Fruit fly (Drosophila melanogaster): ENCODE data around the gene Nepl19.

Nepl19 gene

DNA sequence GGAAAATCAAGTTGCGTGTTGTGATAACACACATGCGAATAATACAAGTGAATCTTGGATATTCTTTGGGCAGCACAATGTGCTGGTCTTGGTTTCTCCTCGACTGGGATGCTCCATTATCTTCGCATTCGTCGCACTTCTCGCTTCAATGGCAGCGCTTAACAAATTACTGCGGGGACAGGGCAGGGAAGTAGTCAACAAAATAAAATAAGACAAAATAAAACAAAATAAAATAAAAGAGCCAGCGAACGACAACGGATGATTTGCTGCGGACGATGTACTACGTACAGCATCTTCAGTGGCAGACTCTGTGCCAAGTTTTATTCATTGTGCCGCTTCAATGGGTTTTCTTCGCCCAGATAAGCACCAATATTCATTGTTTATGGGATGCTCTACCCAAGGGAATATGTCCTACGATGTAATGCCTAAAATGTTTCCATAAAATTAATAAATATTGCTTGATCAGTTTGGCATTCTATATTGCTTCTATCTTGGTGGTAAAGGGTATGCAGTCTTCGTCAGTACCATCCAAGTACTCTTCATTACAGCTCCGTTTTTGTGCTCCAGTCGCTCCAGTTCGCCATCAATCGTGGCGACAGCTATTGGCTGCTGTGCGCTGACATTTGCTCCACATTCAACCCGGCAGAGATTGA lies 32.9 kb downstream of the Nepl19 start:
- TF ChIP-seq h (optimal IDR thresholded peaks at IDR 0.05) (no peak), Sin3A (optimal IDR thresholded peaks at IDR 0.05) (no peak), Myc (optimal IDR thresholded peaks at IDR 0.05) (no peak), insv (optimal IDR thresholded peaks at IDR 0.05) (no peak), psq (optimal IDR thresholded peaks at IDR 0.05) (no peak), ttk (optimal IDR thresholded peaks at IDR 0.05) (no peak)

DNA sequence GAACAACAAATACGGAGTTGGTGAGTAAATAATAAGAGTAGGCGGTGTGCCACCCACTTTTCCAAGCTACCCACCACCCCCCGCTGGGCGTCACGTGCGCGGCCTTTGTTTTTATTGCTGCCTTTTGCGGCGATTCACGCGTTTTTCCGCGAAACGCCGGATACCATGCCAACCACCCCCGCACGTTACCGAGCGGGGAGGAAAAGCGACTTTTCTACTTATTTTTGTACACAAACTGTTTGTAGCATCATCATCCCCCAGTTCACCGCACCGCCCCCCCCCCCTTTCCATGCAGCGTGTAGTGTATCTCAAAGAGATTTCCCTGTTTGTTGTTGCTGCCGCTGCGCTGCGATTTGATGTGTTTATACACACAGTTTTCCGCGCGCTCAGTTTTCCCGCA lies 33.9 kb downstream of the Nepl19 start:
- TF ChIP-seq ttk (optimal IDR thresholded peaks at IDR 0.05) (no peak), psq (optimal IDR thresholded peaks at IDR 0.05) (no peak), h (optimal IDR thresholded peaks at IDR 0.05) (no peak), insv (optimal IDR thresholded peaks at IDR 0.05) (no peak), Myc (optimal IDR thresholded peaks at IDR 0.05) (no peak), Sin3A (optimal IDR thresholded peaks at IDR 0.05) (no peak)

DNA sequence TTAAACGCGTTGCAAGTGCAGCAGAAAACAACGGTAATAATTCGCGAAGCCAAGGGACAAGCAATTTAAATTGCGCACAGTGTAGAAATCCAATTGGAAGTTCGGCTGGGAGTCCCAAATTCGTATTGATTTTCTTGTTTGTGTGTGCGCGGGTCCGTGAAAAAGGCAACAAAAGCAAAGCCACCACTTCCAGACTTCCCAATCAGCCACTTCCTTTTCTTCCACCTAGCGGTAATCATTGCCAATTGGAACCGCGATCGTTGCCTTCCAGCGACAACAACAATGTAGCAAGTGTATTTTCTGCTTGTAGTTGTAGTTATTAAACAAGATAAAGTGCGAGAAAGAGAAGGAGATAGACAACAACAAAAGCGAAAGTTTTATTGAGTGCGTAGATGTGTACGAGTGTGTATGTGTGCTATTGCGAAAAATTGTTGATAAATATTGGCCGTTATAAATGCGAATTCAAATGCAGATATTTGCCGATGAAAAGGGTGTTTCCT lies 34.5 kb downstream of the Nepl19 start:
- TF ChIP-seq Sin3A (optimal IDR thresholded peaks at IDR 0.05) = no peak
- no peak for TF ChIP-seq psq (optimal IDR thresholded peaks at IDR 0.05)
- no peak for TF ChIP-seq insv (optimal IDR thresholded peaks at IDR 0.05)
- TF ChIP-seq Myc (optimal IDR thresholded peaks at IDR 0.05) = no peak
- TF ChIP-seq h (optimal IDR thresholded peaks at IDR 0.05) = no peak
- TF ChIP-seq ttk (optimal IDR thresholded peaks at IDR 0.05) = no peak

DNA sequence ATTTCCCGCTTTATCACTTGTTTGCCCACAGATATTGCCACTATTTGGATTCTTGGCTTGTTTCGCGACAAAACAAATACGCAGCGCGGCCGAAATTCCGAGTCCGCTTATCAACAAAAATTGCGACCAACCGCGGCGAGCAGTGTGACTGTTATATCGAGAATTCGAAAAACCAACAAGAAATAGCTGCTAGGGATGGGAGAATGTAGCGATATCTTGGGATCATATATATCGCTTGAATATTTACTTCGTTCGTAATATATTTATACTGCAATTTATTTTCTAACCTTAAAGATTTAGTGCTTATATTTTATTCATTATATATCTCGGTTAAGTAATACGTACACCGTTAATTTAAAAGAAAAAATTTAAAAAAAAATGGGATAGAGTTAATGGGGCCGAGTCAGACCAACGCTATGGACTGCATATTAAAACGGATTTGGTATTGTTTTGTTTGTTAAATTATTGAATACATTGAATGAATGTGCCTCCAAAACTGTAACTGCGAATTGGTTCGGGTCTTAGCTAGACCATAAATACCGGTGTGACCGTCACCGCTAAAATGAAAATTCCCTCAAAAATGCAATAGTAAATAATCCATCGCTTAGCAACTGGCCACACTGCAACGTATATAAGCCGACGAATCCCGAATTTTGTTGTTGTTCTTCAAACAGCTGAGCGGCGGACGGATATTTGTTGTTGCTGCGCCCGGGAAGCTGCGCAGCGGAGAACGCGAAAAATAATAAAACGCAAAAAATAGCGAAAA lies 35.1 kb downstream of the Nepl19 start, which contains the start of the genes Apc and spg:
TSS of gene Apc (minus strand) at position 138 of the 766 bp plus-strand sequence.
TSS of gene spg (plus strand) at position 660 of the 766 bp plus-strand sequence.
- TF ChIP-seq psq (optimal IDR thresholded peaks at IDR 0.05) (no peak), ttk (optimal IDR thresholded peaks at IDR 0.05) (no peak), insv (optimal IDR thresholded peaks at IDR 0.05) (no peak), Sin3A (optimal IDR thresholded peaks at IDR 0.05) (no peak), h (optimal IDR thresholded peaks at IDR 0.05) (no peak), Myc (optimal IDR thresholded peaks at IDR 0.05) (no peak)

DNA sequence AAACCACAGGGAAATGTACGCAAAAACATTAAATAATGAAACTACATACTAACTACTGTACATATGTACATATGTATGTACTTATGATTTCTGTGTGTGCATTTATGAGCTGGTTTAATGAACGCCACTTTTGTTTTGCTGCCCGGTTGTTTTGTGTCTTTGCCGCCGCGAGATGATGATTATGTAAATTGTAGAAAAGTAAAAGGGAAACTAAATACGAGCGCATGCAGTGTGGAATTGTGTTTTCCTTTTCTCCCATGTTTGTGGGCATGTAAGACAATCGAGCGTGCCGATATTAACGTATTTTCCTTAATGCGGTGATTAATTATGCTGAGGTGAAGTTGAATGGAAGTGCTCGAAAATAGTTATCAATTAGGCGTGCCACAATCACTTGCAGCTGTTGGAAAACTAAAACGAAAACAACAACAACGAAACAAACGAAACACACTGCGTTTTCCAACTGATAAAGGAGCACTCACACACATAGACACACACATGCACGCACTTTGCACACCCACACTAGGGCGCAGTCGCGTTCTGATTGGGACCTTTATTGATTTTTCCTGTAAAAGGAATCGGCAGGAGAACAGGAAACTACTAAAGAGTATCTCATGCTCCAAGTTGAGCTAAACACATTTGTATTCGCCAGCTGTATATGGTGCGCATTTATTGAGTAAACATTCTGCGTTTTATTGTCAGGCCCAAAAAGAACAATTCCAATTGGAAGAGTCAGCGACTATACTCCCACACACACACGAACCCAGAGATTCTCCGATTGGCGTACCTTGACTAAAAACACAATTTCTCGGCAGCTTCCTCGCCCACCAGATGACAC lies 35.9 kb downstream of the Nepl19 start:
- TF ChIP-seq Sin3A (optimal IDR thresholded peaks at IDR 0.05) (no peak), ttk (optimal IDR thresholded peaks at IDR 0.05) (no peak), insv (optimal IDR thresholded peaks at IDR 0.05) (no peak), psq (optimal IDR thresholded peaks at IDR 0.05) (no peak), h (optimal IDR thresholded peaks at IDR 0.05) (no peak), Myc (optimal IDR thresholded peaks at IDR 0.05) (no peak)

DNA sequence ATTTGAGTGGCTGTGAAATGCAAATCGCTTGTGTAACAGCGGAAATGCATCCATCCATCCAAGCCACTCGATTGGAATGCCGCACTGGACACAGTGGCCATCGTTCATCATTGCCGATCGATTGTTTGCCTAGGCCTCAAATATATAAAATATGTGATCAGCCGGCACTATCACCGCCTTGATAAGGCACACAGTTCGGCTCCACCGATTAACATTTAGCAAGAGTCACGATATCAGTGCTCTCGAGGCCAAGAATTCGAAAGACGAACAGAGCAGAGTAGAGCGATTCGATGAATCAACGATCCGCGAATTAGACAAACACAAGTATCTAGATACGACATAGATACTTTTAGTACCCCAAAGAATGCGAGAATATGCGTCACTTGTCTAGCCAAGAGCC lies 37.5 kb downstream of the Nepl19 start:
- TF ChIP-seq h (optimal IDR thresholded peaks at IDR 0.05) (no peak), Myc (optimal IDR thresholded peaks at IDR 0.05) (no peak), insv (optimal IDR thresholded peaks at IDR 0.05) (no peak)

DNA sequence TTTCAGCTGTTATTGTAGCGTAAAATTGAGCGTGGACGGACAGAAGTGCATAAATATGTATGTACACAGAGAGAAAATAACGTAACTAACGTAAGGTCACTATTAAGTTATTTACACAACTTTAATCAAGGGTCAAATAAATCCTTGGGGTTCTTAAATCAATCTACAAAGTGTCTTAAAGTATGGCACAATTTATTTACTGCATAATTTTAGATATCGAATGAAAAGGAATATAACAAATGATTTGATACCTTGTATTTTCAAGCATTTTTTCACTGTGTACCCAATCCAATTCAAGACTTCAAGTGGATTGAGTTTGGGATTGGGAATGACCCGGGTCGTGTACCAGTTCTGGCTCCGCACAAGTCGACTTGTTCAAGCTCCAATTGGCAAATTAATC lies 38.0 kb downstream of the Nepl19 start:
- no peak for TF ChIP-seq h (optimal IDR thresholded peaks at IDR 0.05)
- TF ChIP-seq Myc (optimal IDR thresholded peaks at IDR 0.05) = no peak

DNA sequence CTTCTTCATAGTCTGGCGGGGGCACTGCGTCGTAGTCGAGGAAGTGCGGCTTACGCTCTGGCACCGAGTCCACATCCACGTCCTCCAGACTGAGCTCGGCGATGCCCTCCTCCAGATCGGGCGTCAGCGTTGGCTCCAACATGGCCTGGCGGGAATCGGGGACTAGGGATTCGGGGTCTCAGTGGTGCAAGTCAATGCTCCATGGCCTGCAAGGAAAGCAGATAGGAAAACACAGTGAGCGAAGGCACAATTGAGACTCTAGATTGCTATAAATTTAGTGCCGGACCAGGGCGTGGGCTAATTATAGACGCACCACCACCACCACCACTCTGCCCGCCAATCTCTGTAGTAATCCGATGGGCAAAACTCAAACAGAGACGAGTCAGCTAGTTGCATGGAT lies 39.3 kb downstream of the Nepl19 start:
- no peak for TF ChIP-seq Sin3A (optimal IDR thresholded peaks at IDR 0.05)
- no peak for TF ChIP-seq Myc (optimal IDR thresholded peaks at IDR 0.05)
- no peak for TF ChIP-seq h (optimal IDR thresholded peaks at IDR 0.05)
- TF ChIP-seq psq (optimal IDR thresholded peaks at IDR 0.05) = no peak
- TF ChIP-seq ttk (optimal IDR thresholded peaks at IDR 0.05) = no peak
- TF ChIP-seq insv (optimal IDR thresholded peaks at IDR 0.05) = no peak

DNA sequence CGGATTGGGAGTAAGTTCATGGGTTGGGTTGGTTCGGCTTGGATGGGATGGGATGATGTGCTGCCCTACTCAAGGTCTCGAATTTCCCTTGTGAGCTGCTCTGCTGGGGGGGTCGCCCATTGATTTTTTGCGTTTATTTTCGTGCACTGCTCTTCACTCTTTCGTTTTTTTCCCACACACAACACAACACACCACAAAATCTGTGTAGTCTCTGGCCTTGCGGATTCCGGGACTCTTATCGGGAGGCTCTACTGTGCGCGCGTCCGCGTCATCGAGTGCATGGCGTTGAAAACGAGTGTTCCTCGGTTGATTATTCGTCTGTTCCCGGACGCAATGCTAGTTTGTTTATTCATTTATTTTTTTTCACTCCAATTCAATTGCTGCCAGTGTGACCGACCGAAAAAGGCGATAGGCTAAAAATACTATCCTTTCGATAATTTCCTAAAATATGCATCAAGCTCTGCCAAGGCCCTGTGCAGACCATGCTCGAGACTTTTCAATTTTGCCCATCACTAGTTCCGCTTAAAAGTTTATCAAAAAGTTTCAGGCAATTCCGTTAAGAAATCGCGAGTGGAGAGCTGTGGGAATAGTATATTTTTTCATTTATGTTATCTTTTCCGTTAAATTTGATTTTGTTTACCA lies 48.2 kb downstream of the Nepl19 start, which contains the start of gene WASp:
TSS of gene WASp (minus strand) at position 399 of the 642 bp plus-strand sequence.
- TF ChIP-seq insv (optimal IDR thresholded peaks at IDR 0.05) (no peak), psq (optimal IDR thresholded peaks at IDR 0.05) (no peak), Sin3A (optimal IDR thresholded peaks at IDR 0.05) (no peak)

DNA sequence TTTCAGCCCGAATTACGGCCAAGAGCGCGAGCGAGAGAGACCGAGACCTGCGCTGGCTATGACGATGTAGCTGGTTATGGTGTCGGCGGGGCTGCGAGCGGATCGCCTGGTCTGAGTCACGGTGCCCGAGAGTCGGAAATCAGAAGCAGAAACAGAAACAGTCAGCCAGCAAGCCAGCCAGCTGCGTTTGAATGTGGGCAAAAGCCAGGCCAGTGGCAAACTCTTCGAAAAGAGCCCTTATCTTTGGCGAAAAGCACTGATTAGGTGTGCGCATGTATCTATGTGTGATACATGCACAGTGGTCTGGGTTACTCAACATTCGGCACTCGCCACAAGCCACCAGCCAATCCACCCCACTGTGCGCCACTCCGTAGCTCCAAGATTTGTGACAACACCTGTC lies 48.8 kb downstream of the Nepl19 start:
- TF ChIP-seq insv (optimal IDR thresholded peaks at IDR 0.05) (no peak), psq (optimal IDR thresholded peaks at IDR 0.05) (no peak), Sin3A (optimal IDR thresholded peaks at IDR 0.05) (no peak), h (optimal IDR thresholded peaks at IDR 0.05) (no peak), ttk (optimal IDR thresholded peaks at IDR 0.05) (no peak), Myc (optimal IDR thresholded peaks at IDR 0.05) (no peak)

DNA sequence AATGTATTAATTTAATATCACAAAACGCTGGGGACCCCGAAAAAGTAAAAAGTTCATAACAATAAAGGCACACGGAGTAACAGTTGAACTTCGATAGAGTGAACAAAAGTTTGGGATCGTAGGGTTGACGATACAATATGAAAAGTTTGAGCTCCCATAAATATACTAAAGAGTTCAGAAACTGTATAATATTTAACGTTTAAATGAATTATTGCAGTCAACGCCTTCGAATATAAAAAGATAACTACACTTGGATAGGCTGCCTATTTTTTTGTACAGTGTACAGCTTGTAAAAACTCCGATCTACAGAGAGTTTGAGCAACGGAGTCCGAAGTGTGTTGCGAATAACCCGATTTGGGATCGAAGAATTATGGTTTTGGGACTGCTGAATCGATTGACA lies 49.2 kb downstream of the Nepl19 start:
- TF ChIP-seq h (optimal IDR thresholded peaks at IDR 0.05) (no peak), Sin3A (optimal IDR thresholded peaks at IDR 0.05) (no peak), Myc (optimal IDR thresholded peaks at IDR 0.05) (no peak), psq (optimal IDR thresholded peaks at IDR 0.05) (no peak), insv (optimal IDR thresholded peaks at IDR 0.05) (no peak)
